Worm (Caenorhabditis elegans): Measurements from ENCODE around the gene irld-62.

DNA sequence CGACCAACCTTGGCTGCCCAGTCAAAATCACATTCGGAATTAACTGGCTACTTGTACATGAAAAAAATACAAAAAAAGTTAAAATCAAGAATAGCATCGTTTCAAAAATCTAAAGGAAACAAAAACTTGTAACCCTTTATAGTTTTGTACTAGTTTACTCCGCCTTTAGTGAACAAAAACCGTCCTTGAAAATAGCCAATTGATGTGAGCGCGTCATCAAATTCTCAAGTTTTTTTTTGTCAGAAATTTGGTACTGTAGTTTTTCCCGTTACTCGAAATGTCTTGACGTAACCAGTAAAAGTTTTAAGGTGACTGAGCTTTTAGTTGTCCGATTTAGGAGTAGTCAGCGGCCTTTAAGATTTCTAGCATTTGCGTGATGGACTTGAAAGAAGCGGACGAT, 36.4 kb downstream of the irld-62 start, which contains the start of gene C29F3.3:
- TF ChIP-seq fkh-6 (tag; optimal IDR thresholded peaks at IDR 0.05) (no peak), pha-4 (tag; optimal IDR thresholded peaks at IDR 0.05) (no peak), fax-1 (tag; optimal IDR thresholded peaks at IDR 0.05) (no peak), rnt-1 (tag; optimal IDR thresholded peaks at IDR 0.05) (no peak)
